Worm (Caenorhabditis elegans): Measurements from ENCODE around the gene F14H12.8.

F14H12.8 gene

DNA sequence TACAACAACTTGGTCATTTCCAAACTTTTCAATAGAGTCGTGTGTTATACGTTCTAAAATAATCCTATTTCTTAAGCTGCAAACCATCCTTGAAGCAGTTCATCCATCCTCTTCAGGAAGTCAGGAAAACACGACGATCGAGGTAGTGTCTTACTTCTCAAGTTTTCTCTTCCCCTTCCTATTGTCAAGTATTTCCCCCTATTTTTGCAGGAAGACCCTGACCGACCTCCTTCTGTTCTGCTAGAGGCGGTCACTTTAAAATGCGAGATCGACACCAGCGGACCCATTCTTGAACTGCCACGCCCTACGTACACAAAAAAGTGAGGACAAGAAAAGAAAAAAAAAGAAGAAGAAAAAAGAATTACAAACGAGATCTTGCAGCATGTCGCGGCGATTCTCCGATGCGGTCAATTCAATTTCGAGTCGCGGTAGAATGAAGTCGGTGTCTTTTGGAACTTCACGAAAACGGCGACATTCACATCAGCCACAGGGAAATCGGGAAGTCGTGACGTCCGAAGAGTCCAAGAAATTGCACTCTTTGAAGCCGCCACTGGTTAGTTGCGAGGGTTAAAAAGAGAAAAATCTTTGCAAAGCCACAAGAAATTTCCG is 41.8 kb downstream of the F14H12.8 start:
- peak; percentile 51 for TF ChIP-seq fkh-10 (GFP tag; optimal IDR thresholded peaks at IDR 0.05)
- no peak for TF ChIP-seq lsy-2 (tag; optimal IDR thresholded peaks at IDR 0.05)
- TF ChIP-seq unc-62 (GFP tag; optimal IDR thresholded peaks at IDR 0.05 in 1 of 2), result peak in 1 of 2 experiments; percentile 78
- no peak for TF ChIP-seq unc-62 (tag; optimal IDR thresholded peaks at IDR 0.05)
- TF ChIP-seq aha-1 (tag), result peak; percentile 17

DNA sequence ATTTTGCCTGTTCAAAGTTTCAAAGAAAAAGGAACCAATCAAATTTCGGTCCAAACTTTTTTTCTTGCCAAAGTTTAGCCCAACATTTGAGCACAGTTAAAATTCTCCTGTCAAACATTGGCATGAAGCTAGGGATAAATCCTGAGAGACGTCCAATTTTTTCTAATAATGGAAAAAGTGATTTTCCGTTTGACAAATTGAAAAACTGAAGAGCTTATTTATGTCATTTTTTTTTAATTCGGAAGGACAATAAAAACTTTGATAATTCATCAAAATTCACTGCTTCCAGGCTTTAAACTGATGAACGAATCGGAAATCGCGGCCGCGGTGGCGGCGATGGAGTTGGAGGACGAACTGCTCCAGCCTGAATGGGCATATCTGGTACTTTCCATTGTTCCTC is 44.2 kb downstream of the F14H12.8 start, which contains the start of gene dop-6:
Gene dop-6, plus strand, starts transcription at position 301 of the 400 bp plus-strand sequence.
- TF ChIP-seq vab-7 (GFP tag; IDR thresholded peaks at IDR 0.05) (no peak), nhr-11 (tag; optimal IDR thresholded peaks at IDR 0.05) (no peak), ces-1 (GFP tag; optimal IDR thresholded peaks at IDR 0.05) (no peak), lsy-2 (tag; optimal IDR thresholded peaks at IDR 0.05) (no peak), daf-19 (GFP tag; conservative IDR thresholded peaks at IDR 0.05) (no peak), lir-3 (tag; optimal IDR thresholded peaks at IDR 0.05) (no peak), lin-15B (tag; optimal IDR thresholded peaks at IDR 0.05) (no peak), aly-2 (tag; optimal IDR thresholded peaks at IDR 0.05) (no peak), tra-1 (GFP tag; IDR thresholded peaks at IDR 0.05) (no peak), ceh-82 (tag; optimal IDR thresholded peaks at IDR 0.05) (no peak), lin-38 (GFP tag; IDR thresholded peaks at IDR 0.05) (no peak), set-16 (GFP tag; IDR thresholded peaks at IDR 0.05) (no peak), mep-1 (tag; optimal IDR thresholded peaks at IDR 0.05) (no peak), mdl-1 (tag; optimal IDR thresholded peaks at IDR 0.05) (no peak), ceh-44 (GFP tag; IDR thresholded peaks at IDR 0.05) (no peak), ceh-62 (tag; optimal IDR thresholded peaks at IDR 0.05) (no peak), nhr-6 (tag; optimal IDR thresholded peaks at IDR 0.05) (no peak), pqm-1 (tag; optimal IDR thresholded peaks at IDR 0.05) (no peak), ztf-11 (tag; optimal IDR thresholded peaks at IDR 0.05) (no peak)

DNA sequence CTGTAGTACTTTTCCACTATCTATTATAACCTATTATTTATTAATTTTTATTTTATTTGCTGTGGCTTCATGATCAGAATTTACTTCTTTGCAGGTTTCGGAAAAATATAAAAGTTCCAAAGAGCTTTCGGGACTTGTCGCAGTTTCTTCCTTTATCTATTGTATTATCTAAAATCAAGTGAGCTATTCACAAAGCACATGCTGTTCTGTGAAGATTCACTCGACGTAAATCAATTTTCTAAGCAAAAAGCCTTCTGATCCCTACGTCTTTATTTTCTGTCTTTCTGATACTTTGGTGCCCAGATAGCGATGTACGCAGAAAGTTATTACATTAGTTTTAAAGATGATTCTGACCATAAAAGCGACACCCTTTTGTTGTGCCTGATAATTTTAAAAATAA is 47.7 kb downstream of the F14H12.8 start:
- TF ChIP-seq ces-1 (GFP tag; optimal IDR thresholded peaks at IDR 0.05) (peak; percentile 31), fkh-10 (GFP tag; optimal IDR thresholded peaks at IDR 0.05) (peak; percentile 82), nhr-237 (tag; optimal IDR thresholded peaks at IDR 0.05) (no peak)

DNA sequence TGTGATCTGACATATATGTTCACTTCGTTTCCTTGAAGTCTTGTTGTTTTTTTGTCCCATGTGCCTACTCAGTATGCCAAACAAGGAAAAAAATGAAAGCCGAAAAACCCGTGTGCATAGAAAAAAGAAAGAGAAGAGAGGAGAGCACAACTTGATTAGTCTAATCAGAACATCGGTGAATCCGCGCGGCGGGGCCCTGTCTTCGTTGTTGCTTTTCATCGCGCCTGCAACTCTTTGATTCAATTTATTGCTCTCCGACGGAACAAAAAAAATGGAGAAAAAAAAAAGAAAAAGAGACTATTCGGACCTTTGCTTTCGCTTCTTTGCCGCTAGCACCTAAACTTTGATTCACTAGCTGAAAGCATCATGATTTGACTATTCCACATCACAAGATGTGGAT is 49.8 kb downstream of the F14H12.8 start:
- TF ChIP-seq ctbp-1 (GFP tag; IDR thresholded peaks at IDR 0.05) (peak; percentile 65), gei-8 (GFP tag; optimal IDR thresholded peaks at IDR 0.05) (no peak), ces-1 (GFP tag; optimal IDR thresholded peaks at IDR 0.05) (peak; percentile 83), fkh-10 (GFP tag; optimal IDR thresholded peaks at IDR 0.05) (peak; percentile 90)

Data from whole organism, L4 larva.